Fruit fly (Drosophila melanogaster) whole organism, embryonic: Measurements from ENCODE around the gene gcm.
A peak's percentile ranks its signal among the peaks of the same experiment; 100 is the strongest.

Experiments
- Blimp-1 ChIP-seq: fragments of 200-800 bp; sonication (Bioruptor generic); optimal IDR thresholded peaks from 3 replicates; lab custom pipeline; 2018; ENCODE audit warnings: missing biosample characterization, missing genetic modification characterization, mild to moderate bottlenecking, moderate library complexity, missing genetic modification reagents
- CG1024 ChIP-seq: fragments of 200-800 bp; sonication (Bioruptor generic); IDR thresholded peaks from 2 replicates; pipeline ENCODE4 v1.3.6; 2022; ENCODE audit warnings: missing biosample characterization, missing genetic modification characterization
- CG10543 ChIP-seq: fragments of 200-800 bp; sonication (Bioruptor generic); optimal IDR thresholded peaks from 3 replicates; lab custom pipeline; 2017; ENCODE audit warnings: missing biosample characterization, mild to moderate bottlenecking, missing genetic modification characterization, moderate library complexity
- CG13424 ChIP-seq: fragments of 200-800 bp; sonication (Bioruptor generic); optimal IDR thresholded peaks from 2 replicates; lab custom pipeline; 2019; ENCODE audit warnings: missing biosample characterization, mild to moderate bottlenecking, missing genetic modification characterization, moderate library complexity
- CG14710 ChIP-seq: fragments of 200-800 bp; sonication (Bioruptor generic); optimal IDR thresholded peaks from 3 replicates; lab custom pipeline; 2019; ENCODE audit warnings: missing biosample characterization, mild to moderate bottlenecking, missing genetic modification characterization, moderate library complexity
- CG1529 ChIP-seq: fragments of 200-800 bp; sonication (Bioruptor generic); optimal IDR thresholded peaks from 3 replicates; lab custom pipeline; 2018; ENCODE audit warnings: missing biosample characterization, missing genetic modification characterization
- CG1647 ChIP-seq: fragments of 200-800 bp; sonication (Bioruptor generic); optimal IDR thresholded peaks from 3 replicates; lab custom pipeline; 2016; ENCODE audit warnings: missing biosample characterization, missing genetic modification characterization
- CG17328 ChIP-seq: fragments of 200-800 bp; sonication (Bioruptor generic); IDR thresholded peaks from 2 replicates; pipeline ENCODE4 v1.3.6; 2022; ENCODE audit warnings: missing biosample characterization, missing genetic modification characterization
- CG17359 ChIP-seq: fragments of 200-800 bp; sonication (Bioruptor generic); optimal IDR thresholded peaks from 3 replicates; lab custom pipeline; 2018; ENCODE audit warnings: missing biosample characterization, mild to moderate bottlenecking, missing genetic modification characterization, moderate library complexity
- CG17829 ChIP-seq: fragments of 200-800 bp; optimal IDR thresholded peaks from 2 replicates; lab custom pipeline; 2019; ENCODE audit warnings: missing biosample characterization, mild to moderate bottlenecking, missing genetic modification characterization, moderate library complexity
- CG1832 ChIP-seq: fragments of 200-800 bp; sonication (Bioruptor generic); optimal IDR thresholded peaks from 2 replicates; lab custom pipeline; 2017; ENCODE audit warnings: missing biosample characterization, mild to moderate bottlenecking, missing genetic modification characterization, inconsistent platforms
- CG18764 ChIP-seq: fragments of 200-800 bp; sonication (Bioruptor generic); optimal IDR thresholded peaks from 3 replicates; lab custom pipeline; 2016; ENCODE audit warnings: missing biosample characterization, missing genetic modification characterization
- CG2678 ChIP-seq: fragments of 200-800 bp; sonication (Bioruptor generic); optimal IDR thresholded peaks from 3 replicates; lab custom pipeline; 2019; ENCODE audit warnings: missing biosample characterization, mild to moderate bottlenecking, missing genetic modification characterization, moderate library complexity
- CG2889 ChIP-seq: fragments of 200-800 bp; sonication (Bioruptor generic); IDR thresholded peaks from 3 replicates; pipeline ENCODE4 v1.3.6; 2022; ENCODE audit warnings: missing biosample characterization, missing genetic modification characterization
- CG30403 ChIP-seq: fragments of 200-800 bp; sonication (Bioruptor generic); optimal IDR thresholded peaks from 3 replicates; lab custom pipeline; 2016; ENCODE audit warnings: missing biosample characterization, missing genetic modification characterization
- CG34376 ChIP-seq: fragments of 200-800 bp; sonication (Bioruptor generic); optimal IDR thresholded peaks from 2 replicates; lab custom pipeline; 2018; ENCODE audit warnings: missing biosample characterization, mild to moderate bottlenecking, missing genetic modification characterization
- CG6813 ChIP-seq: fragments of 200-800 bp; sonication (Bioruptor generic); optimal IDR thresholded peaks from 2 replicates; lab custom pipeline; 2017; ENCODE audit warnings: missing biosample characterization, missing genetic modification characterization, mild to moderate bottlenecking, moderate library complexity, missing genetic modification reagents
- CG7357 ChIP-seq: fragments of 200-800 bp; sonication (Bioruptor generic); IDR thresholded peaks from 3 replicates; pipeline ENCODE4 v1.3.6; 2022; ENCODE audit warnings: missing biosample characterization, missing genetic modification characterization
- CG8765 ChIP-seq: fragments of 200-800 bp; sonication (Bioruptor generic); IDR thresholded peaks from 2 replicates; pipeline ENCODE4 v1.3.6; 2022; ENCODE audit warnings: missing biosample characterization, missing genetic modification characterization
- CG8924 ChIP-seq: fragments of 200-800 bp; optimal IDR thresholded peaks from 3 replicates; lab custom pipeline; 2019; ENCODE audit warnings: missing biosample characterization, mild to moderate bottlenecking, missing genetic modification characterization, moderate library complexity
- CG9609 ChIP-seq: fragments of 200-800 bp; sonication (Bioruptor generic); optimal IDR thresholded peaks from 3 replicates; lab custom pipeline; 2016; ENCODE audit warnings: missing biosample characterization, missing genetic modification characterization
- D ChIP-seq, 2 experiments: fragments of 200-800 bp in 1 of 2; fragments of >200 bp in 1 of 2; sonication (Bioruptor generic) in 1 of 2; optimal IDR thresholded peaks; 2 replicates in 1 of 2; 3 replicates in 1 of 2; lab custom pipeline; 2017; ENCODE audit warnings: mild to moderate bottlenecking in 1 of 2, missing biosample characterization in 1 of 2, missing genetic modification characterization in 1 of 2, missing genetic modification reagents in 1 of 2
- HLHmδ ChIP-seq: fragments of 200-800 bp; sonication (Bioruptor generic); optimal IDR thresholded peaks from 2 replicates; lab custom pipeline; 2018; ENCODE audit warnings: missing biosample characterization, mild to moderate bottlenecking, missing genetic modification characterization, moderate library complexity
- NK7.1 ChIP-seq: fragments of 200-800 bp; sonication (Bioruptor generic); optimal IDR thresholded peaks from 3 replicates; lab custom pipeline; 2016; ENCODE audit warnings: missing biosample characterization, missing genetic modification characterization
- Scr ChIP-seq: fragments of 200-800 bp; sonication (Bioruptor generic); IDR thresholded peaks from 2 replicates; pipeline ENCODE4 v1.3.6; 2022; ENCODE audit warnings: missing biosample characterization, missing genetic modification characterization; ENCODE audit not compliant: partially characterized antibody
- Six4 ChIP-seq: fragments of 200-800 bp; sonication (Bioruptor generic); optimal IDR thresholded peaks from 2 replicates; lab custom pipeline; 2016; ENCODE audit warnings: missing biosample characterization, missing genetic modification characterization
- Sox100B ChIP-seq: fragments of 200-800 bp; sonication (Bioruptor generic); optimal IDR thresholded peaks from 3 replicates; lab custom pipeline; 2018; ENCODE audit warnings: missing biosample characterization, mild to moderate bottlenecking, missing genetic modification characterization
- Sry-δ ChIP-seq: fragments of 200-800 bp; sonication (Bioruptor generic); optimal IDR thresholded peaks from 2 replicates; lab custom pipeline; 2016; ENCODE audit warnings: missing biosample characterization, missing genetic modification characterization
- ap ChIP-seq: fragments of 200-800 bp; sonication (Bioruptor generic); IDR thresholded peaks from 2 replicates; pipeline ENCODE4 v1.3.6; 2022; ENCODE audit warnings: missing biosample characterization, missing genetic modification characterization
- az2 ChIP-seq: fragments of 200-800 bp; sonication (Bioruptor generic); optimal IDR thresholded peaks from 3 replicates; lab custom pipeline; 2016; ENCODE audit warnings: missing biosample characterization, missing genetic modification characterization
- br ChIP-seq: fragments of >200 bp; optimal IDR thresholded peaks from 2 replicates; lab custom pipeline; 2017
- croc ChIP-seq: fragments of 200-800 bp; sonication (Bioruptor generic); conservative IDR thresholded peaks from 3 replicates; pipeline ENCODE4 v1.3.6; 2022; ENCODE audit warnings: missing biosample characterization, missing genetic modification characterization
- dati ChIP-seq: fragments of 200-800 bp; sonication (Bioruptor generic); IDR thresholded peaks from 2 replicates; pipeline ENCODE4 v1.3.6; 2022; ENCODE audit warnings: missing biosample characterization, missing genetic modification characterization
- dmrt11E ChIP-seq: fragments of 200-800 bp; sonication (Bioruptor generic); optimal IDR thresholded peaks from 3 replicates; lab custom pipeline; 2018; ENCODE audit warnings: missing biosample characterization, mild to moderate bottlenecking, missing genetic modification characterization, moderate library complexity
- ems ChIP-seq: fragments of 200-800 bp; sonication (Bioruptor generic); optimal IDR thresholded peaks from 3 replicates; lab custom pipeline; 2016; ENCODE audit warnings: missing biosample characterization, missing genetic modification characterization
- ewg ChIP-seq: fragments of 200-800 bp; sonication (Bioruptor generic); optimal IDR thresholded peaks from 3 replicates; lab custom pipeline; 2017; ENCODE audit warnings: mild to moderate bottlenecking, missing biosample characterization, missing genetic modification reagents, missing genetic modification characterization
- fd102C ChIP-seq: fragments of 200-800 bp; sonication (Bioruptor generic); optimal IDR thresholded peaks from 2 replicates; lab custom pipeline; 2018; ENCODE audit warnings: missing biosample characterization, mild to moderate bottlenecking, missing genetic modification characterization, moderate library complexity
- hkb ChIP-seq, 2 experiments: fragments of 200-800 bp in 1 of 2; fragments of >200 bp in 1 of 2; sonication (Bioruptor generic) in 1 of 2; IDR thresholded peaks in 1 of 2; optimal IDR thresholded peaks in 1 of 2; 2 replicates each; pipeline versions ENCODE4 v1.3.6 to Lab custom; 2017 to 2022; ENCODE audit warnings: missing biosample characterization in 1 of 2, missing genetic modification characterization in 1 of 2
- hth ChIP-seq: fragments of >200 bp; optimal IDR thresholded peaks from 2 replicates; lab custom pipeline; 2017; ENCODE audit warnings: inconsistent platforms
- lab ChIP-seq: fragments of 200-800 bp; sonication (Bioruptor generic); optimal IDR thresholded peaks from 3 replicates; lab custom pipeline; 2017; ENCODE audit warnings: missing biosample characterization, missing genetic modification characterization, mild to moderate bottlenecking, moderate library complexity, missing genetic modification reagents
- nau ChIP-seq: fragments of 200-800 bp; sonication (Bioruptor generic); optimal IDR thresholded peaks from 3 replicates; lab custom pipeline; 2017; ENCODE audit warnings: missing biosample characterization, mild to moderate bottlenecking, missing genetic modification characterization, missing genetic modification reagents
- nmo ChIP-seq: fragments of 200-800 bp; sonication (Bioruptor generic); optimal IDR thresholded peaks from 2 replicates; lab custom pipeline; 2018; ENCODE audit warnings: missing biosample characterization, mild to moderate bottlenecking, missing genetic modification characterization, moderate library complexity
- phol ChIP-seq: fragments of 200-800 bp; sonication (Bioruptor generic); optimal IDR thresholded peaks from 3 replicates; lab custom pipeline; 2018; ENCODE audit warnings: missing biosample characterization, mild to moderate bottlenecking, missing genetic modification characterization, moderate library complexity
- sc ChIP-seq, 3 experiments: fragments of >200 bp in 2 of 3; fragments of 200-800 bp in 1 of 3; sonication (Bioruptor generic) in 1 of 3; optimal IDR thresholded peaks; 2 replicates in 2 of 3; 3 replicates in 1 of 3; lab custom pipeline; 2017; ENCODE audit warnings: mild to moderate bottlenecking in 1 of 3, missing biosample characterization in 1 of 3, missing genetic modification characterization in 1 of 3, missing genetic modification reagents in 1 of 3
- sisA ChIP-seq: fragments of 200-800 bp; sonication (Bioruptor generic); IDR thresholded peaks from 2 replicates; pipeline ENCODE4 v1.3.6; 2022; ENCODE audit warnings: missing biosample characterization, missing genetic modification characterization
- ssp ChIP-seq: fragments of 200-800 bp; sonication (Bioruptor generic); IDR thresholded peaks from 2 replicates; pipeline ENCODE4 v1.3.6; 2022; ENCODE audit warnings: missing biosample characterization, missing genetic modification characterization
- zf30C ChIP-seq: fragments of 200-800 bp; sonication (Bioruptor generic); optimal IDR thresholded peaks from 3 replicates; lab custom pipeline; 2018; ENCODE audit warnings: missing biosample characterization, mild to moderate bottlenecking, missing genetic modification characterization

The gcm gene

dm6 chr2L:9594625-9595300 lies 13.2 kb upstream of the gcm start (continued):
- TF ChIP-seq hth = no peak
- TF ChIP-seq CG1832 (GFP tag; lab: Kevin White, UChicago) = no peak
- TF ChIP-seq ewg = peak; percentile 16
- no peak for TF ChIP-seq ems (GFP tag; lab: Kevin White, UChicago)
- peak; percentile 80 for TF ChIP-seq CG17829 (tag; lab: Kevin White, UChicago)
- TF ChIP-seq croc = peak; percentile 65
- TF ChIP-seq CG1024 (GFP tag; lab: Robert Waterston, UW) = 0 out of 2 replicates have a peak, but pooled peaks have one; percentile 15
- peak; percentile 53 for TF ChIP-seq CG2678 (tag; lab: Kevin White, UChicago)
- TF ChIP-seq nau (GFP tag; lab: Kevin White, UChicago) = no peak
- peak; percentile 45 for TF ChIP-seq ap (GFP tag; lab: Robert Waterston, UW)
- peak; percentile 76 for TF ChIP-seq zf30C (GFP tag; lab: Kevin White, UChicago)
- peak; percentile 18 for TF ChIP-seq CG13424 (tag; lab: Kevin White, UChicago)
- peak; percentile 11 for TF ChIP-seq CG18764 (GFP tag; lab: Kevin White, UChicago)
- TF ChIP-seq D (optimal IDR thresholded peaks at IDR 0.05; lab: Kevin White, UChicago) = no peak
- TF ChIP-seq D (GFP tag; optimal IDR thresholded peaks at IDR 0.05; lab: Kevin White, UChicago) = peak; percentile 58
- TF ChIP-seq NK7.1 = no peak
- no peak for TF ChIP-seq Sry-δ (GFP tag; lab: Kevin White, UChicago)
- TF ChIP-seq CG1647 (GFP tag; lab: Kevin White, UChicago) = no peak
- TF ChIP-seq Scr (GFP tag; lab: Robert Waterston, UW) = no peak
- no peak for TF ChIP-seq CG10543 (GFP tag; lab: Kevin White, UChicago)
- no peak for TF ChIP-seq hkb (optimal IDR thresholded peaks at IDR 0.05; lab: Kevin White, UChicago)
- peak; percentile 37; the same call in 1 of the 2 replicates for TF ChIP-seq hkb (GFP tag; IDR thresholded peaks at IDR 0.05; lab: Robert Waterston, UW)
- TF ChIP-seq ssp (GFP tag; lab: Robert Waterston, UW) = peak; percentile 33; the same call in 1 of the 2 replicates
- peak; percentile 9 for TF ChIP-seq lab
- peak; percentile 76 for TF ChIP-seq CG14710 (tag; lab: Kevin White, UChicago)
- TF ChIP-seq sc (optimal IDR thresholded peaks at IDR 0.05; lab: Kevin White, UChicago) = no peak
- peak; percentile 15 for TF ChIP-seq sc (GFP tag; optimal IDR thresholded peaks at IDR 0.05; lab: Kevin White, UChicago)
- TF ChIP-seq Six4 (GFP tag; lab: Kevin White, UChicago) = peak; percentile 33
- TF ChIP-seq Sox100B (GFP tag; lab: Kevin White, UChicago) = peak; percentile 48
- TF ChIP-seq CG9609 (GFP tag; lab: Kevin White, UChicago) = no peak
- peak; percentile 22 for TF ChIP-seq CG30403 (GFP tag; lab: Kevin White, UChicago)
- peak; percentile 50 for TF ChIP-seq CG17359 (tag; lab: Kevin White, UChicago)
- TF ChIP-seq HLHmδ = no peak
- no peak for TF ChIP-seq CG2889 (GFP tag; lab: Robert Waterston, UW)
- TF ChIP-seq Blimp-1 (GFP tag; lab: Kevin White, UChicago) = peak; percentile 71
- TF ChIP-seq nmo (GFP tag; lab: Kevin White, UChicago) = peak; percentile 62
- peak; percentile 50 for TF ChIP-seq az2 (GFP tag; lab: Kevin White, UChicago)
- peak; percentile 32 for TF ChIP-seq CG6813
- TF ChIP-seq CG8765 (GFP tag; lab: Robert Waterston, UW) = peak; percentile 43; the same call in 1 of the 2 replicates
- TF ChIP-seq CG34376 (GFP tag; lab: Kevin White, UChicago) = no peak
- peak; percentile 73 for TF ChIP-seq phol
- TF ChIP-seq dmrt11E = peak; percentile 86
- TF ChIP-seq dati (GFP tag; lab: Robert Waterston, UW) = no peak
- no peak for TF ChIP-seq CG7357 (GFP tag; lab: Robert Waterston, UW)
- TF ChIP-seq CG8924 (tag; lab: Kevin White, UChicago) = peak; percentile 51
- peak; percentile 71 for TF ChIP-seq CG17328 (GFP tag; lab: Robert Waterston, UW)
- TF ChIP-seq CG1529 (GFP tag; lab: Kevin White, UChicago) = peak; percentile 5
- TF ChIP-seq br (lab: Kevin White, UChicago) = no peak
- peak; percentile 50 for TF ChIP-seq sisA (GFP tag; lab: Robert Waterston, UW)
- peak; percentile 7 for TF ChIP-seq fd102C (GFP tag; lab: Kevin White, UChicago)
